Fruit fly (Drosophila melanogaster) whole organism, prepupa: ENCODE measurements around the gene CG14294.

Experiments
- CG10631 ChIP-seq: fragments of 200-800 bp; sonication (Bioruptor generic); optimal IDR thresholded peaks from 2 replicates; lab custom pipeline; 2016; ENCODE audit warnings: missing biosample characterization, missing genetic modification characterization
- CG10669 ChIP-seq: fragments of 200-800 bp; sonication (Bioruptor generic); optimal IDR thresholded peaks from 3 replicates; lab custom pipeline; 2018; ENCODE audit warnings: missing biosample characterization, mild to moderate bottlenecking, missing genetic modification characterization, moderate library complexity
- CG11294 ChIP-seq: fragments of 200-800 bp; sonication (Bioruptor generic); IDR thresholded peaks from 2 replicates; pipeline ENCODE4 v1.3.6; 2022; ENCODE audit warnings: missing biosample characterization, missing genetic modification characterization
- CG15336 ChIP-seq: fragments of 200-800 bp; sonication (Bioruptor generic); IDR thresholded peaks from 2 replicates; pipeline ENCODE4 v1.3.6; 2022; ENCODE audit warnings: missing biosample characterization, missing genetic modification characterization
- CG1621 ChIP-seq: fragments of 200-800 bp; sonication (Bioruptor generic); optimal IDR thresholded peaks from 3 replicates; lab custom pipeline; 2018; ENCODE audit warnings: missing biosample characterization, mild to moderate bottlenecking, missing genetic modification characterization
- CG3032 ChIP-seq: fragments of 200-800 bp; optimal IDR thresholded peaks from 2 replicates; lab custom pipeline; 2019; ENCODE audit warnings: missing biosample characterization, mild to moderate bottlenecking, missing genetic modification characterization, moderate library complexity
- CG32006 ChIP-seq: fragments of 200-800 bp; sonication (Bioruptor generic); optimal IDR thresholded peaks from 3 replicates; lab custom pipeline; 2017; ENCODE audit warnings: missing biosample characterization, mild to moderate bottlenecking, missing genetic modification characterization
- CG34406 ChIP-seq: fragments of 200-800 bp; sonication (Bioruptor generic); optimal IDR thresholded peaks from 3 replicates; lab custom pipeline; 2016; ENCODE audit warnings: missing biosample characterization, missing genetic modification characterization
- CG3919 ChIP-seq: fragments of 200-800 bp; sonication (Bioruptor generic); optimal IDR thresholded peaks from 3 replicates; lab custom pipeline; 2016; ENCODE audit warnings: missing biosample characterization, missing genetic modification characterization
- CG4318 ChIP-seq: fragments of 200-800 bp; sonication (Bioruptor generic); optimal IDR thresholded peaks from 3 replicates; lab custom pipeline; 2017; ENCODE audit warnings: missing biosample characterization, mild to moderate bottlenecking, missing genetic modification characterization
- CG6163 ChIP-seq: fragments of 200-800 bp; sonication (Bioruptor generic); IDR thresholded peaks from 3 replicates; pipeline ENCODE4 v1.3.6; 2022; ENCODE audit warnings: missing biosample characterization, missing genetic modification characterization
- CG6792 ChIP-seq: fragments of 200-800 bp; sonication (Bioruptor generic); optimal IDR thresholded peaks from 3 replicates; lab custom pipeline; 2016; ENCODE audit warnings: missing biosample characterization, missing genetic modification characterization
- CG6808 ChIP-seq: fragments of 200-800 bp; sonication (Bioruptor generic); optimal IDR thresholded peaks from 3 replicates; lab custom pipeline; 2017; ENCODE audit warnings: missing biosample characterization, missing genetic modification characterization, mild to moderate bottlenecking, moderate library complexity, missing genetic modification reagents
- CG6854 ChIP-seq: fragments of 200-800 bp; sonication (Bioruptor generic); optimal IDR thresholded peaks from 2 replicates; lab custom pipeline; 2017; ENCODE audit warnings: missing biosample characterization, mild to moderate bottlenecking, missing genetic modification characterization
- CG7368 ChIP-seq: fragments of 200-800 bp; sonication (Bioruptor generic); optimal IDR thresholded peaks from 3 replicates; lab custom pipeline; 2016; ENCODE audit warnings: missing biosample characterization, missing genetic modification characterization
- CG8319 ChIP-seq: fragments of 200-800 bp; sonication (Bioruptor generic); optimal IDR thresholded peaks from 3 replicates; lab custom pipeline; 2016; ENCODE audit warnings: missing biosample characterization, missing genetic modification characterization
- CG8632 ChIP-seq: fragments of 200-800 bp; sonication (Bioruptor generic); optimal IDR thresholded peaks from 3 replicates; lab custom pipeline; 2016; ENCODE audit warnings: missing biosample characterization, missing genetic modification characterization
- CG9139 ChIP-seq: fragments of 200-800 bp; sonication (Bioruptor generic); optimal IDR thresholded peaks from 3 replicates; lab custom pipeline; 2017; ENCODE audit warnings: missing biosample characterization, mild to moderate bottlenecking, missing genetic modification characterization
- Eip75B ChIP-seq: fragments of 200-800 bp; sonication (Bioruptor generic); optimal IDR thresholded peaks from 3 replicates; lab custom pipeline; 2016; ENCODE audit warnings: missing biosample characterization, missing genetic modification characterization
- Eip78C ChIP-seq: fragments of 200-800 bp; sonication (Bioruptor generic); peaks from one replicate; lab custom pipeline; 2016; ENCODE audit warnings: missing biosample characterization, missing genetic modification characterization
- Ets96B ChIP-seq: fragments of 200-800 bp; optimal IDR thresholded peaks from 2 replicates; lab custom pipeline; 2019; ENCODE audit warnings: missing biosample characterization, mild to moderate bottlenecking, missing genetic modification characterization, moderate library complexity
- Gug ChIP-seq: fragments of 200-800 bp; sonication (Bioruptor generic); IDR thresholded peaks from 2 replicates; pipeline ENCODE4 v1.3.6; 2022; ENCODE audit warnings: missing biosample characterization, missing genetic modification characterization
- Hr38 ChIP-seq: sonication (Bioruptor generic); optimal IDR thresholded peaks from 2 replicates; lab custom pipeline; 2016; ENCODE audit warnings: missing biosample characterization, missing genetic modification characterization
- Hr4 ChIP-seq: fragments of 200-800 bp; sonication (Bioruptor generic); optimal IDR thresholded peaks from 3 replicates; lab custom pipeline; 2016; ENCODE audit warnings: missing biosample characterization, missing genetic modification characterization
- Met ChIP-seq: fragments of 200-800 bp; sonication (Bioruptor generic); optimal IDR thresholded peaks from 3 replicates; lab custom pipeline; 2016; ENCODE audit warnings: missing biosample characterization, missing genetic modification characterization
- Smox ChIP-seq: fragments of 200-800 bp; sonication (Bioruptor generic); optimal IDR thresholded peaks from 3 replicates; lab custom pipeline; 2016; ENCODE audit warnings: missing biosample characterization, missing genetic modification characterization
- Sox102F ChIP-seq: fragments of 200-800 bp; sonication (Bioruptor generic); optimal IDR thresholded peaks from 2 replicates; lab custom pipeline; 2016; ENCODE audit warnings: missing biosample characterization, mild to moderate bottlenecking, missing genetic modification characterization
- Sox14 ChIP-seq: fragments of 200-800 bp; sonication (Bioruptor generic); optimal IDR thresholded peaks from 3 replicates; lab custom pipeline; 2016; ENCODE audit warnings: missing biosample characterization, missing genetic modification characterization
- Sox15 ChIP-seq: fragments of 200-800 bp; sonication (Bioruptor generic); optimal IDR thresholded peaks from 3 replicates; lab custom pipeline; 2016; ENCODE audit warnings: missing biosample characterization, missing genetic modification characterization
- achi ChIP-seq: fragments of 200-800 bp; sonication (Bioruptor generic); optimal IDR thresholded peaks from 3 replicates; lab custom pipeline; 2016; ENCODE audit warnings: missing biosample characterization, missing genetic modification characterization
- acj6 ChIP-seq: fragments of 200-800 bp; sonication (Bioruptor generic); optimal IDR thresholded peaks from 3 replicates; lab custom pipeline; 2016; ENCODE audit warnings: missing biosample characterization, missing genetic modification characterization
- cyc ChIP-seq: fragments of 200-800 bp; sonication (Bioruptor generic); optimal IDR thresholded peaks from 3 replicates; lab custom pipeline; 2016; ENCODE audit warnings: missing biosample characterization, missing genetic modification characterization
- dac ChIP-seq: fragments of 200-800 bp; sonication (Bioruptor generic); optimal IDR thresholded peaks from 2 replicates; lab custom pipeline; 2017; ENCODE audit warnings: missing biosample characterization, mild to moderate bottlenecking, missing genetic modification characterization
- dsx ChIP-seq: fragments of 200-800 bp; optimal IDR thresholded peaks from 3 replicates; lab custom pipeline; 2019; ENCODE audit warnings: missing biosample characterization, mild to moderate bottlenecking, missing genetic modification characterization, moderate library complexity; ENCODE audit not compliant: poor library complexity, severe bottlenecking
- eg ChIP-seq: fragments of 200-800 bp; sonication (Bioruptor generic); IDR thresholded peaks from 3 replicates; pipeline ENCODE4 v1.3.6; 2022; ENCODE audit warnings: missing biosample characterization, missing genetic modification characterization
- esn ChIP-seq: fragments of 200-800 bp; sonication (Bioruptor generic); optimal IDR thresholded peaks from 2 replicates; lab custom pipeline; 2016; ENCODE audit warnings: missing biosample characterization, mild to moderate bottlenecking, missing genetic modification characterization, moderate library complexity
- fd59A ChIP-seq: fragments of 200-800 bp; sonication (Bioruptor generic); optimal IDR thresholded peaks from 2 replicates; lab custom pipeline; 2017; ENCODE audit warnings: missing biosample characterization, mild to moderate bottlenecking, missing genetic modification characterization, missing genetic modification reagents
- fkh ChIP-seq: fragments of 200-800 bp; sonication (Bioruptor generic); optimal IDR thresholded peaks from 3 replicates; lab custom pipeline; 2017; ENCODE audit warnings: missing biosample characterization, mild to moderate bottlenecking, missing genetic modification characterization, moderate library complexity
- lz ChIP-seq: fragments of 200-800 bp; sonication (Bioruptor generic); optimal IDR thresholded peaks from 3 replicates; lab custom pipeline; 2016; ENCODE audit warnings: missing biosample characterization, missing genetic modification characterization
- net ChIP-seq: fragments of 200-800 bp; sonication (Bioruptor generic); optimal IDR thresholded peaks from 3 replicates; lab custom pipeline; 2016; ENCODE audit warnings: missing biosample characterization, missing genetic modification characterization
- ss ChIP-seq, 2 experiments: fragments of 200-800 bp; sonication (Bioruptor generic); optimal IDR thresholded peaks; 2 replicates in 1 of 2; 3 replicates in 1 of 2; lab custom pipeline; 2017 to 2018; ENCODE audit warnings: mild to moderate bottlenecking in 2 of 2, missing biosample characterization in 2 of 2, missing genetic modification characterization in 2 of 2, moderate library complexity in 1 of 2
- svp ChIP-seq: fragments of 200-800 bp; sonication (Bioruptor generic); peaks from one replicate; lab custom pipeline; 2016; ENCODE audit warnings: missing biosample characterization, missing genetic modification characterization
- topi ChIP-seq: fragments of 200-800 bp; sonication (Bioruptor generic); optimal IDR thresholded peaks from 3 replicates; lab custom pipeline; 2016; ENCODE audit warnings: missing biosample characterization, missing genetic modification characterization
- vri ChIP-seq: fragments of 200-800 bp; sonication (Bioruptor generic); optimal IDR thresholded peaks from 3 replicates; lab custom pipeline; 2016; ENCODE audit warnings: missing biosample characterization, mild to moderate bottlenecking, missing genetic modification characterization

CG14294 gene

dm6 chr3R:18913856-18914593, 12.0 kb upstream of the CG14294 start (continued):
- TF ChIP-seq CG8632 (GFP tag; lab: Kevin White, UChicago) (peak; percentile 30), Sox14 (peak; percentile 54), CG6163 (GFP tag; lab: Robert Waterston, UW) (peak; percentile 81), Hr38 (GFP tag; lab: Kevin White, UChicago) (no peak), CG4318 (GFP tag; lab: Kevin White, UChicago) (peak; percentile 83), Smox (GFP tag; lab: Kevin White, UChicago) (peak; percentile 64), CG6792 (GFP tag; lab: Kevin White, UChicago) (peak; percentile 34), CG6808 (peak; percentile 30), esn (GFP tag; lab: Kevin White, UChicago) (peak; percentile 72), Ets96B (tag; lab: Kevin White, UChicago) (peak; percentile 45), ss (GFP tag; optimal IDR thresholded peaks at IDR 0.05; lab: Kevin White, UChicago) (peak; percentile 11 to 25), CG1621 (tag; lab: Kevin White, UChicago) (peak; percentile 36), CG11294 (GFP tag; lab: Robert Waterston, UW) (no peak), CG32006 (GFP tag; lab: Kevin White, UChicago) (peak; percentile 87), Met (GFP tag; lab: Kevin White, UChicago) (peak; percentile 71), CG3919 (peak; percentile 66), achi (GFP tag; lab: Kevin White, UChicago) (peak; percentile 35)

dm6 chr3R:18912782-18913331, 10.8 kb upstream of the CG14294 start, which contains the start of gene Sgsh:
TSS of gene Sgsh (minus strand) at chr3R:18912922.
- no peak for TF ChIP-seq acj6 (GFP tag; lab: Kevin White, UChicago)
- TF ChIP-seq dac (GFP tag; lab: Kevin White, UChicago), result no peak
- peak; percentile 22 for TF ChIP-seq topi (GFP tag; lab: Kevin White, UChicago)
- TF ChIP-seq Eip75B (GFP tag; lab: Kevin White, UChicago), result peak; percentile 30
- TF ChIP-seq CG6854 (GFP tag; lab: Kevin White, UChicago), result peak; percentile 47
- no peak for TF ChIP-seq CG34406
- TF ChIP-seq cyc (GFP tag; lab: Kevin White, UChicago), result peak; percentile 32
- peak; percentile 26 for TF ChIP-seq CG10631
- TF ChIP-seq CG32006 (GFP tag; lab: Kevin White, UChicago), result peak; percentile 26
- peak; percentile 29 for TF ChIP-seq Hr4
- TF ChIP-seq eg (GFP tag; lab: Robert Waterston, UW), result no peak
- TF ChIP-seq esn (GFP tag; lab: Kevin White, UChicago), result peak; percentile 38
- TF ChIP-seq dsx (GFP tag; lab: Kevin White, UChicago), result peak; percentile 1
- TF ChIP-seq lz (GFP tag; lab: Kevin White, UChicago), result peak; percentile 16
- peak; percentile 32 for TF ChIP-seq Sox102F (GFP tag; lab: Kevin White, UChicago)
- TF ChIP-seq CG10669 (GFP tag; lab: Kevin White, UChicago), result peak; percentile 19
- no peak for TF ChIP-seq CG8319 (GFP tag; lab: Kevin White, UChicago)
- no peak for TF ChIP-seq Sox14
- peak; percentile 43 for TF ChIP-seq svp (GFP tag; lab: Kevin White, UChicago)
- no peak for TF ChIP-seq CG3032
- TF ChIP-seq Eip78C (GFP tag; lab: Kevin White, UChicago), result peak; percentile 70
- no peak for TF ChIP-seq CG8632 (GFP tag; lab: Kevin White, UChicago)
- no peak for TF ChIP-seq Ets96B (tag; lab: Kevin White, UChicago)
- TF ChIP-seq Met (GFP tag; lab: Kevin White, UChicago), result peak; percentile 48
- TF ChIP-seq CG15336 (GFP tag; lab: Robert Waterston, UW), result peak; percentile 22; the same call in 1 of the 2 replicates
- peak; percentile 10 for TF ChIP-seq CG9139 (GFP tag; lab: Kevin White, UChicago)
- no peak for TF ChIP-seq CG1621 (tag; lab: Kevin White, UChicago)
- no peak for TF ChIP-seq net (GFP tag; lab: Kevin White, UChicago)
- no peak for TF ChIP-seq vri (GFP tag; lab: Kevin White, UChicago)
- no peak for TF ChIP-seq Hr38 (GFP tag; lab: Kevin White, UChicago)
- peak; percentile 1 for TF ChIP-seq CG6792 (GFP tag; lab: Kevin White, UChicago)
- no peak for TF ChIP-seq Gug (GFP tag; lab: Robert Waterston, UW)
- TF ChIP-seq Sox15 (GFP tag; lab: Kevin White, UChicago), result no peak
- TF ChIP-seq CG6808, result peak; percentile 23
- TF ChIP-seq fkh, result no peak
- TF ChIP-seq fd59A (GFP tag; lab: Kevin White, UChicago), result no peak
- no peak for TF ChIP-seq CG7368 (GFP tag; lab: Kevin White, UChicago)
